Fruit fly (Drosophila melanogaster): ENCODE measurements around the gene CG13775.
A peak's percentile ranks its signal among the peaks of the same experiment; 100 is the strongest.

The CG13775 gene

dm6 chr2L:6950096-6950495 is 6.7 kb downstream of the CG13775 start, which contains the start of the genes Gas41 and SA1 (continued):
- TF ChIP-seq CG17328 (GFP tag; IDR thresholded peaks at IDR 0.05) (peak; percentile 83), pnt (GFP tag; optimal IDR thresholded peaks at IDR 0.05) (peak; percentile 48), CG6254 (GFP tag; optimal IDR thresholded peaks at IDR 0.05) (peak; percentile 75), Pdp1 (GFP tag; optimal IDR thresholded peaks at IDR 0.05) (peak in 1 of 2 experiments; percentile 56), CG10321 (GFP tag; IDR thresholded peaks at IDR 0.05) (0 out of 2 replicates have a peak, but pooled peaks have one; percentile 24), sna (GFP tag; IDR thresholded peaks at IDR 0.05; ENCODE audit: partially characterized antibody) (peak; percentile 78), Xrp1 (GFP tag; IDR thresholded peaks at IDR 0.05) (peak; percentile 94), Gug (GFP tag; IDR thresholded peaks at IDR 0.05) (peak; percentile 87), Dp (GFP tag; optimal IDR thresholded peaks at IDR 0.05) (peak; percentile 42), CG42726 (GFP tag; IDR thresholded peaks at IDR 0.05; ENCODE audit: partially characterized antibody) (0 out of 2 replicates have a peak, but pooled peaks have one; percentile 57), CG9797 (GFP tag; optimal IDR thresholded peaks at IDR 0.05) (peak; percentile 30), CG16815 (GFP tag; optimal IDR thresholded peaks at IDR 0.05) (peak; percentile 13), luna (GFP tag; optimal IDR thresholded peaks at IDR 0.05) (no peak), BEAF-32 (GFP tag; optimal IDR thresholded peaks at IDR 0.05) (peak; percentile 88), CG3407 (GFP tag; optimal IDR thresholded peaks at IDR 0.05) (peak; percentile 81), gce (GFP tag; IDR thresholded peaks at IDR 0.05) (peak; percentile 67; the same call in 1 of the 3 replicates), CG3163 (GFP tag; optimal IDR thresholded peaks at IDR 0.05) (no peak), CG6272 (GFP tag; IDR thresholded peaks at IDR 0.05) (peak; percentile 96), CG6765 (GFP tag; optimal IDR thresholded peaks at IDR 0.05) (peak; percentile 76), mam (GFP tag; optimal IDR thresholded peaks at IDR 0.05) (peak; percentile 52), CG10543 (GFP tag; optimal IDR thresholded peaks at IDR 0.05) (peak; percentile 62), CG34376 (GFP tag; optimal IDR thresholded peaks at IDR 0.05) (peak; percentile 49), Sry-δ (GFP tag; optimal IDR thresholded peaks at IDR 0.05) (peak; percentile 95), NC2α (GFP tag; optimal IDR thresholded peaks at IDR 0.05) (no peak), Bgb (GFP tag; IDR thresholded peaks at IDR 0.05; ENCODE audit: partially characterized antibody) (peak; percentile 69), danr (GFP tag; IDR thresholded peaks at IDR 0.05) (peak; percentile 31; the same call in 1 of the 2 replicates), CG13296 (GFP tag; optimal IDR thresholded peaks at IDR 0.05) (peak; percentile 88), dan (GFP tag; IDR thresholded peaks at IDR 0.05) (peak; percentile 62; the same call in 1 of the 2 replicates), CG31365 (tag; optimal IDR thresholded peaks at IDR 0.05) (peak; percentile 8), chinmo (GFP tag; IDR thresholded peaks at IDR 0.05; ENCODE audit: partially characterized antibody) (0 out of 4 replicates have a peak, but pooled peaks have one; percentile 70), CG4328 (GFP tag; optimal IDR thresholded peaks at IDR 0.05) (peak; percentile 71), CG6683 (GFP tag; optimal IDR thresholded peaks at IDR 0.05) (peak; percentile 64), ttk (GFP tag; IDR thresholded peaks at IDR 0.05) (no peak), CG7928 (GFP tag; optimal IDR thresholded peaks at IDR 0.05) (peak; percentile 97), Nf-YB (GFP tag; optimal IDR thresholded peaks at IDR 0.05) (no peak), Hr39 (optimal IDR thresholded peaks at IDR 0.05) (no peak), MESR4 (GFP tag; optimal IDR thresholded peaks at IDR 0.05) (peak; percentile 38), YL-1 (GFP tag; optimal IDR thresholded peaks at IDR 0.05) (peak; percentile 69), CG1832 (GFP tag; optimal IDR thresholded peaks at IDR 0.05) (no peak), E2f1 (GFP tag; IDR thresholded peaks at IDR 0.05) (peak; percentile 91), CG17912 (GFP tag; optimal IDR thresholded peaks at IDR 0.05) (peak; percentile 26), CG14014 (GFP tag; IDR thresholded peaks at IDR 0.05) (peak; percentile 95), CG10431 (GFP tag; optimal IDR thresholded peaks at IDR 0.05) (no peak), MTF-1 (GFP tag; optimal IDR thresholded peaks at IDR 0.05; ENCODE audit: borderline replicate concordance) (peak; percentile 63), CG7987 (GFP tag; optimal IDR thresholded peaks at IDR 0.05) (peak; percentile 76), CG31224 (GFP tag; IDR thresholded peaks at IDR 0.05) (peak; percentile 87), slbo (GFP tag; IDR thresholded peaks at IDR 0.05) (peak; percentile 82), hbn (GFP tag; IDR thresholded peaks at IDR 0.05; ENCODE audit: partially characterized antibody) (peak; percentile 68; the same call in 1 of the 2 replicates), HmgD (GFP tag; optimal IDR thresholded peaks at IDR 0.05) (no peak), ERR (GFP tag; optimal IDR thresholded peaks at IDR 0.05) (no peak)

Data from whole organism, embryonic.